Worm (Caenorhabditis elegans) whole organism, early embryonic: Measurements from ENCODE around the gene msi-1.

Source experiments
- ama-1 ChIP-seq: fragments of 150-350 bp; optimal IDR thresholded peaks from 2 replicates; lab custom pipeline; 2014
- ets-7 ChIP-seq: sonication (generic microtip); optimal IDR thresholded peaks from 2 replicates; lab custom pipeline; 2016; ENCODE audit warnings: missing genotype, missing genetic modification characterization, missing compliant biosample characterization
- flt-1 ChIP-seq: fragments of 200-800 bp; sonication (Bioruptor generic); IDR thresholded peaks from 2 replicates; pipeline ENCODE4 v1.3.6; 2022; ENCODE audit warnings: missing genetic modification characterization, missing compliant biosample characterization
- tbx-11 ChIP-seq: fragments of 200-800 bp; sonication (Bioruptor generic); IDR thresholded peaks from 2 replicates; pipeline ENCODE4 v1.3.6; 2022; ENCODE audit warnings: missing genetic modification characterization, missing compliant biosample characterization
- tra-4 ChIP-seq: sonication (generic microtip); optimal IDR thresholded peaks from 2 replicates; lab custom pipeline; 2017; ENCODE audit warnings: missing genetic modification characterization, missing compliant biosample characterization

DNA sequence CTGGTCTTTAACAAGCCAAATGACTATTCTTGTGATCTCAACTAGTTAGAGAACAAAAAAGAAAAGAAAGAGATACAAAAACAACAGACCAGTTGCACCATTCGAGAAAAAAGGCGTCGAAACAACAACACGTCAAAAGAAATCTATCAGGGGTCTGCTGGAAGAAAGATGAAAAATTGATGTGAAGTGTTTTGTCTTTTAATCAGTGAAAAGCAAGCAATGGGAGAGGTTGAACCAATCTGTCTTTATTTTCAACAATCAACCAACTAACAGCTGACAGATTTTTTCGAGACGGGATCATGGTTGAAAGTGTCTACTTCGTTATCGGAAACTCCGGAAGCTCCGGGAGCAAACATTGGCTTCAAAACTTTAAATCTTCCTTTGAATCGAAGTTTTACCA lies 18.3 kb upstream of the msi-1 start:
- TF ChIP-seq ama-1 (lab: Kevin White, UChicago), result no peak
- TF ChIP-seq ets-7, result no peak
- no peak for TF ChIP-seq flt-1 (GFP tag; lab: Robert Waterston, UW)
- TF ChIP-seq tbx-11 (GFP tag; lab: Robert Waterston, UW), result no peak
- no peak for TF ChIP-seq tra-4 (tag; lab: Kevin White, UChicago)
